Fruit fly (Drosophila melanogaster): ENCODE data around the gene Toll-9.

Toll-9 gene

DNA sequence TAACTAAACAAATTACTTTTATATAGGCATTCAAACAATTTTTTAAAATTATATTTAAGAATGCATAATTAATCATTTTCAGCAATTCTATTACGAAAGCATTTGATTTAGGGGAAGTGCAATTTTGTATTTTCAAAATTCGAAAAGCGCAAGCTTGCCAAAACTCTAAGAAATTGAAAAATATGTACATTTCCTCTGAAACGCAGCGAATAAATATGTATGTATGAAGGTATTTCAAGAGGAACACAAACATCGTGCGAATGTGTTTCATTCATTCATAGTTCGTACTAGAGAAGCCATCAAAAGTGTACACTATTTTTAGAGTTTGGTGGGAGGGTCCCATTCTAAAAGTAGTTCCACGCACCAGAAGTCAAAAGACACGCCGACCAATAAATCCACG lies 3.5 kb upstream of the Toll-9 start, which contains the start of gene CG13247:
Gene CG13247 (plus strand): TSS at position 301 of the 400 bp plus-strand sequence.
- TF ChIP-seq achi (GFP tag; optimal IDR thresholded peaks at IDR 0.05), result no peak

DNA sequence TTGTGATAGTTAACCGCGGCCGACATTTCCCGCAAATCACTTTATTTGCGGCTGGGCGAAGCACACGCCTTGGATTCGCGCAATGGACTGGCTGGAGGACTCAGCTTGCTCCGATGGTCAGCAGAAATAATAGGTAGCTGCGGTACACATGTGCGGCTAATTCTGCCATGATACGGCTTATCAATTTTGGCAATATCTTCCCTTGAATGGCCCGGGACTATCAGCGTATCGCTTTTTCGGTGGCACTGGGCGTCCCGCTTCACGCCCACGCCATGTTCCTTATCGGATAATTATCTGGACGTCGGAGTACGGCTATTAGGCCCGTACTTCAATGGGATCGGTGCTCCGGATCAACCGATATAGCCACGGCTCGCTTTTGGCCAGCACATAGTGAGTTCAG lies 450 bp downstream of the Toll-9 start:
- no peak for TF ChIP-seq achi (GFP tag; optimal IDR thresholded peaks at IDR 0.05)
- no peak for TF ChIP-seq CG11902 (GFP tag; optimal IDR thresholded peaks at IDR 0.05)
- TF ChIP-seq eg (GFP tag; IDR thresholded peaks at IDR 0.05), result no peak
- no peak for TF ChIP-seq CG10631 (GFP tag; optimal IDR thresholded peaks at IDR 0.05)
- TF ChIP-seq CG6163 (GFP tag; IDR thresholded peaks at IDR 0.05), result no peak
- TF ChIP-seq CG8319 (GFP tag; optimal IDR thresholded peaks at IDR 0.05), result no peak
- no peak for TF ChIP-seq CG9139 (GFP tag; optimal IDR thresholded peaks at IDR 0.05)
- TF ChIP-seq Hr4 (GFP tag; optimal IDR thresholded peaks at IDR 0.05), result no peak
- no peak for TF ChIP-seq Hr38 (GFP tag; optimal IDR thresholded peaks at IDR 0.05)
- no peak for TF ChIP-seq CG4318 (GFP tag; optimal IDR thresholded peaks at IDR 0.05)

DNA sequence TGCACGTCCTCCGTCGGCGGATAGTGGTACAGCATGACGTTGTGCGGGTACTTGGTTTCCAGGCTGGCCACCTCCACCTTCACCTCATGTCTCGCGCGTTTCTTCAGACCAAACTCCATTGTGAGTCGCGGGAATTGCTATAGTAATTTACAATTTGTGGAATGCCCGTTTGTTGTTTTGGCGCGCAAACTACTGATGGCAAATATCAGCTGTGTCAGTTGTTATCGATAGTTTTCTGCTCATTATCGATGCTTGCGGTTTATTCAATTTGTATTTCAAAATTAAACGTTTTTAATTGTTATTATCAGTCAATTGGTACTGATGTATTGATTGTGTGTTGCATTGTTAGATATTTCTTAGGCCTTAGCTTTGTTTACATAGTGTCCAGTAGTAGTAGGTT lies 5.1 kb downstream of the Toll-9 start, which contains the start of gene Prim2:
Gene Prim2 (minus strand): TSS at position 197 of the 400 bp plus-strand sequence.
- TF ChIP-seq CG11762 (GFP tag; optimal IDR thresholded peaks at IDR 0.05; ENCODE audit: insufficient read depth), result no peak
- TF ChIP-seq cyc (GFP tag; optimal IDR thresholded peaks at IDR 0.05), result no peak
- no peak for TF ChIP-seq CG6808 (GFP tag; optimal IDR thresholded peaks at IDR 0.05)
- TF ChIP-seq fkh (GFP tag; optimal IDR thresholded peaks at IDR 0.05), result no peak
- TF ChIP-seq dsx (GFP tag; optimal IDR thresholded peaks at IDR 0.05; ENCODE audit: poor library complexity, severe bottlenecking), result no peak

DNA sequence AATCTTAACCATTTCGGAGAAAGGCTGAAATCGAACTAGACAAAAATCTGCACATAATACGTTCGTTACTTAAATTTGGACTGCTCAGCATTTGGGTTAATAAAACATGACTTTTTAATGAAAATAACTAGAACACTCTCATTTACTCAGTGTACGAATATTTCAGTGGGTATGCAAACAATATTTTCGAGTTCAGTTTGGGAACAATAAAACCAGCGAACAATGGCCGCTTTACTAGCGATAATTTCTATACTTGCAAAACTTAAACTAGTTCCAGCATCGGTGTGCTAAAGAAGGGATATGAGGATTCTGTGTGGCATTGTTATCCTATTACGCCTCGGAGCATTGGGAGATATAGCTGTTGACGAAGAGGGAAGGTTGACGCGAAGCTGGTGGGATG lies 8.3 kb downstream of the Toll-9 start, which contains the start of gene CG5665:
Gene CG5665 (plus strand): TSS at position 301 of the 400 bp plus-strand sequence.
- no peak for TF ChIP-seq vri (GFP tag; optimal IDR thresholded peaks at IDR 0.05)
- TF ChIP-seq CG31627 (GFP tag; optimal IDR thresholded peaks at IDR 0.05), result no peak
- no peak for TF ChIP-seq Ets96B (tag; optimal IDR thresholded peaks at IDR 0.05)
- TF ChIP-seq CG10631 (GFP tag; optimal IDR thresholded peaks at IDR 0.05), result no peak
- TF ChIP-seq CG8119 (GFP tag; IDR thresholded peaks at IDR 0.05), result no peak
- no peak for TF ChIP-seq CG8632 (GFP tag; optimal IDR thresholded peaks at IDR 0.05)
- TF ChIP-seq OdsH (GFP tag; optimal IDR thresholded peaks at IDR 0.05), result no peak
- no peak for TF ChIP-seq lz (GFP tag; optimal IDR thresholded peaks at IDR 0.05)

DNA sequence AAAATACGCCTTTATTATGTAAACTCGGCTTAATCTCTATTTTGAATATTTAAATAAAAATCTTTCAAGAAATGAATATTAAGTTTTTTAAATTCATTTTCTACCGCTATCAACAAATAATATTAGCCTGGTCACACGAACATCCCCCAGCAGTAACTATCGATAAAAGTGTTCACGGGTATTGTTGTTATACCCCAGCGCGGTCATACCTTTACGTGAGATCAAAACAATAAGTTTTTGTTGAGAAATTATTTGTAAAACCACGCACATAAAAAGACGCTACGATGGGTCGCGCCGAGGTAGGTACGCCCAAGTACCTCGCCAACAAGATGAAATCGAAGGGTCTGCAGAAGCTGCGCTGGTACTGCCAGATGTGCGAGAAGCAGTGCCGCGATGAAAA lies 9.9 kb downstream of the Toll-9 start, which contains the start of gene kin17:
Gene kin17 (plus strand): TSS at position 195 of the 400 bp plus-strand sequence.
- no peak for TF ChIP-seq Smox (GFP tag; optimal IDR thresholded peaks at IDR 0.05)
- TF ChIP-seq fkh (GFP tag; optimal IDR thresholded peaks at IDR 0.05), result no peak
- no peak for TF ChIP-seq CG3919 (GFP tag; optimal IDR thresholded peaks at IDR 0.05)
- TF ChIP-seq pdm3 (GFP tag; optimal IDR thresholded peaks at IDR 0.05), result no peak
- TF ChIP-seq Gug (GFP tag; IDR thresholded peaks at IDR 0.05), result no peak
- TF ChIP-seq Eip93F (GFP tag; optimal IDR thresholded peaks at IDR 0.05), result no peak
- no peak for TF ChIP-seq Eip78C (GFP tag)
- no peak for TF ChIP-seq CG32006 (GFP tag; optimal IDR thresholded peaks at IDR 0.05)
- TF ChIP-seq CG6163 (GFP tag; IDR thresholded peaks at IDR 0.05), result no peak
- no peak for TF ChIP-seq salr (GFP tag; optimal IDR thresholded peaks at IDR 0.05)
- TF ChIP-seq achi (GFP tag; optimal IDR thresholded peaks at IDR 0.05), result no peak
- TF ChIP-seq Met (GFP tag; optimal IDR thresholded peaks at IDR 0.05), result no peak
- no peak for TF ChIP-seq CG11762 (GFP tag; optimal IDR thresholded peaks at IDR 0.05; ENCODE audit: insufficient read depth)
- no peak for TF ChIP-seq dac (GFP tag; optimal IDR thresholded peaks at IDR 0.05)
- no peak for TF ChIP-seq Hr38 (GFP tag; optimal IDR thresholded peaks at IDR 0.05)

DNA sequence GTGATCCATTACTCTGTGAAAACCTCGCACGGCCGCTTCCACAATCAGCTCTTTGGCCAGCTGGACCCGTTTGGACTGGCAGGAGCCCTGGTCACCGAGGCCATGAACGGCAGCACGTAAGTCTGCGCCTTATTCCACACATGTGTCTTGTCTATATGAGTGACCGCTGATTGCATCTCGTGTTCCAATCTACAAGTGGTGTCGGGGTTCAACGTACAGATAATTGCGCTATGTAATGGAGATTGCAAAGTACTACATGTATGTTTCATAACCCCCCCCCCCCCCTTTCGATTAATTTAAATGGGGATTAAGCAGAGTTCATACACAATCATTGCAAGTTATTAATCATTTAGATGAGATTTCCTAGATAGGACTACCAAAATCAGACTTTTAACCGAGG lies 11.7 kb downstream of the Toll-9 start:
- TF ChIP-seq svp (GFP tag) (peak; percentile 98), CG15336 (GFP tag; IDR thresholded peaks at IDR 0.05) (no peak)
